Worm (Caenorhabditis elegans): ENCODE data around the gene ceh-51.

DNA sequence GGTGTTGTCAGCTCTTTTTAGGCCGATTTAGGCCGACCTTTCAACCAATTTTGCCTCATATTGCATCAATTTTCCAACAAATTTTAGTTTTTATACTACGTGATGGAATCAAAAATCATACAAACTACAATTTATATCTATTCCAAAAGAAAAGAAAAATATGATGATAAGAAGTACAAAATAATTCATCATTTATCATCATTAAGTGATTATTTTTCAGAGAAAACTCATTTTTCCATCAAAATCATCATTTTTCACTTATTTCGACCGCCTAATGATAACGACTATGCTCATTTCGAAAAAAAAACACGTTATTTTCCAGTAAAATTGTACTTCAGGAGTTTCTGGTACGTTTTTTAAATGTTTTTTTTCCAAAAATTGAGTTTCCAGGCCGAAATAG, 19.1 kb upstream of the ceh-51 start:
- TF ChIP-seq bed-2 (GFP tag; IDR thresholded peaks at IDR 0.05) (no peak), gei-17 (GFP tag; optimal IDR thresholded peaks at IDR 0.05) (no peak), F10E7.11 (tag; optimal IDR thresholded peaks at IDR 0.05) (no peak), aptf-3 (GFP tag; IDR thresholded peaks at IDR 0.05) (no peak), F33H1.4 (GFP tag; IDR thresholded peaks at IDR 0.05) (no peak), unc-62 (GFP tag; optimal IDR thresholded peaks at IDR 0.05) (no peak), lin-54 (GFP tag; optimal IDR thresholded peaks at IDR 0.05) (no peak), him-1 (tag; optimal IDR thresholded peaks at IDR 0.05) (no peak), egl-18 (GFP tag; IDR thresholded peaks at IDR 0.05) (no peak), let-607 (tag; optimal IDR thresholded peaks at IDR 0.05) (no peak), nhr-80 (tag; optimal IDR thresholded peaks at IDR 0.05) (no peak), zim-3 (tag; optimal IDR thresholded peaks at IDR 0.05) (no peak), lin-35 (GFP tag; optimal IDR thresholded peaks at IDR 0.05) (no peak), Y95B8A.8 (GFP tag; IDR thresholded peaks at IDR 0.05) (no peak)
